Fruit fly (Drosophila melanogaster) whole organism: ENCODE measurements around the gene nuf.

Experiments
- CG8478 ChIP-seq: fragments of >200 bp; optimal IDR thresholded peaks from 2 replicates; lab custom pipeline; 2018; ENCODE audit warnings: inconsistent platforms
- Dll ChIP-seq: fragments of >200 bp; optimal IDR thresholded peaks from 2 replicates; lab custom pipeline; 2017
- EcR ChIP-seq, 2 experiments: fragments of >200 bp; optimal IDR thresholded peaks; 2 replicates each; lab custom pipeline; 2017; ENCODE audit warnings: missing biosample characterization in 2 of 2, missing genetic modification characterization in 2 of 2, missing genetic modification reagents in 2 of 2
- pan ChIP-seq: fragments of >200 bp; optimal IDR thresholded peaks from 2 replicates; lab custom pipeline; 2017
- psq ChIP-seq: fragments of >200 bp; optimal IDR thresholded peaks from 2 replicates; lab custom pipeline; 2017
- usp ChIP-seq: fragments of >200 bp; optimal IDR thresholded peaks from 2 replicates; lab custom pipeline; 2017; ENCODE audit warnings: missing biosample characterization, missing genetic modification characterization, mixed read lengths

Gene nuf

DNA sequence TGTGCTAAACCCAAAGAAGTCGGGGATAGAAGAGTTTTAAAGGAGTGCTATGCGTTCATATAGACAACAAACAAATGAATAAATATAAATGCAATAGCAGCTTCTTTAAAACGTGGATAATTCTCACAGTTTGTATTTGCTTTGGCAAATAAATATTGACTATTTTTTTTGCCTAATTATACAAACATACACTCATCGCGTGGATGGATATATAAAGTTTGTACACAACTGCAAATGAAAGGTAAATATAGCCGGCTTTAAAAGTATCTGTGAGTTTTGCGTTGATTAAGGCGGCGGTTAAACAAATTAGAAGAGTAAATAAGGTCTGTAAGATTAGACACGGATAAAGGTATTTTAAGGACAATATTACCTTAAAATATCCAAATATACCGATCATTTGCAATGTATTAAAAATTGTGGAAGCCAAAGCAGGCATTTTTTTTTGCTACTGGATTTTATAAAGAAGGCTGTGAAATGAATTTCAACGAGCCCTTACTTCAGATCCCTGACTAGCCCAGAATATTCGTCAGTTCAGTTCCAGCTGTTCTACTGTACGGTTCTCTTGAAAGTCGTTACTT is 27.1 kb downstream of the nuf start, which contains the start of gene CG7768:
Gene CG7768 (plus strand): TSS at position 528 of the 578 bp plus-strand sequence.
- TF ChIP-seq CG8478 (lab: Kevin White, UChicago) (no peak), Dll (no peak), EcR (GFP tag; optimal IDR thresholded peaks at IDR 0.05; lab: Kevin White, UChicago) (no peak), pan (lab: Kevin White, UChicago) (no peak), usp (GFP tag; lab: Kevin White, UChicago) (no peak), psq (no peak)

DNA sequence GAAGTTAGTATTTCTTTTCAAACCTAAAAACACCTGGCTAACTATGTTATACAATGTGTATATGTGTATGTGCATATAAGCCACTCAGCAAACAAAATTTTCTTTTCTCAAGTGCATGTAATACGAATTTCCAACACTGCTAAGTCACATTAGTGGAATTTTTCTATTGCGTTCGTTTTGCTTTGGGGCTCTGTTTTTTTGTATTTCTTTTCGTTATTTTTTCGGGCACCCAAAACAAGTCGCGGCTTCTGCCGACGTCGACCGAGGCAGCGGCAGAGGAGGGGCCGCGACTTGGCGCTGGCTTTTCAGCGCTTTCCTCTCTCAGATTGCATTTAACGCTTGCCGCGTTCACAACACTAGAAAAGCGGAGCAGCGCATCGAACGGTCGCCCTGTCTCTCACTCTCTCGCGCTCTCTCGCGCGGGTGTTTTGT is 28.8 kb downstream of the nuf start:
- TF ChIP-seq CG8478 (lab: Kevin White, UChicago) = no peak
- no peak for TF ChIP-seq Dll
- no peak for TF ChIP-seq usp (GFP tag; lab: Kevin White, UChicago)
- TF ChIP-seq pan (lab: Kevin White, UChicago) = no peak
- TF ChIP-seq psq = no peak

DNA sequence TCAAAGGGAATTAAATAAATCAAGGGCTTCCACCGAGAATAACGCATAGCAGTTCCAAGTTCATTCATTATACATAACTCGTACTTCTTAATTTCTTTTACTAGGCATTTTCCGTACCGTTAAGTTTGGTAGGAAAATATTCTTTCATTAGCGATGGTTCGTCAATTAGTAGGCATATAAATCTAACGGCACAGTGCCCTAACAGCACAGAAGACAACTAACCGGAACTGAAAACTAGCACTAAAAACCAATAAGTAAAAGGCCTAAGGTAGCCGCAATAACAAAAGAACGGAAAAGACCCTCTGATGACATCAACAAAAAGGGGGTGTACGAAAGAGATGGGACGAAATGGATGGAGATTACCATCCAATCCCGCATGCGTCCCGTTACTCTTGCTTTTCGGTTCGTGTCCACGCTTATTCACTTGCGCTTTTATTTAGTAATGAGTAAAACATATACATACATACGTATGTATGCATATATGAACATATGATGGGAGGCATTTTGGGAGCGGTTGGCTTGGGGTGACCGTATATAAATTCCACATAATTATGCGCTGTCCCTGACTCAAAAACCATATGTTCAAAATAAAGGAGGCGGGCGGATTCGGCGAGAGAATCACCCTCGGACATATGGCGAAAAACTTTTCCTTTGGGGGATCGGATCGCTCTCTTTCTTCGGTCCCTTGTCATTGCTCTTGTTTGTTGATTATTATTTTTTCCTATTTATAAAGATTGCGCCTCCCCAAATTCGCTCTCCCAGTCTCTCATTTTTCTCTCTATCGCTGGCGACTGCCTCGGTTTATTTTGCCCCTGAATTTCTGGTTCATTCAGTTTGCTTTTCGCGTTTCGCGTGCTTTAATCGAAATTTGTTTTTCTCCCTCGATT is 30.2 kb downstream of the nuf start:
- TF ChIP-seq EcR (GFP tag; optimal IDR thresholded peaks at IDR 0.05; lab: Kevin White, UChicago) (no peak), pan (lab: Kevin White, UChicago) (no peak), psq (no peak), Dll (no peak), usp (GFP tag; lab: Kevin White, UChicago) (no peak), CG8478 (lab: Kevin White, UChicago) (no peak)

DNA sequence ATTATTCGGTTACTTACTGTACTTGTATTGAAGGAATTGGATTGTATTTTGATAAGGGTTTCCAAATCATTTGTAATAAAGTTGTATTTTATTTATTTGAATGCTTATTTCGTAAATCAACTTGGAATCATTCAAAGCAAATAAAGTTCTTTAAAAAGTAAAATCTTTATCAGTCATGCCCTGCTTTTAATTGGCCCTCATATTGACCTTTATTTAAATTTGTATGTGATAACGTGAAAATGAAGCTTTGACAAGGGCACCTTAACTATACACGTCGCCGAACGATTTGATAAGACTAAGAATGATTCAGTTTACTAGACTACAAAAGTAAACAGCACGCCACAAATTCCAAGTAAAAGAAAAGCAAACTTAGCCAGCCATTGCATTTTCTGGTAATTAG is 31.5 kb downstream of the nuf start:
- TF ChIP-seq EcR (GFP tag; optimal IDR thresholded peaks at IDR 0.05; lab: Kevin White, UChicago) (no peak), pan (lab: Kevin White, UChicago) (no peak), psq (no peak), usp (GFP tag; lab: Kevin White, UChicago) (no peak), CG8478 (lab: Kevin White, UChicago) (no peak), Dll (no peak)

DNA sequence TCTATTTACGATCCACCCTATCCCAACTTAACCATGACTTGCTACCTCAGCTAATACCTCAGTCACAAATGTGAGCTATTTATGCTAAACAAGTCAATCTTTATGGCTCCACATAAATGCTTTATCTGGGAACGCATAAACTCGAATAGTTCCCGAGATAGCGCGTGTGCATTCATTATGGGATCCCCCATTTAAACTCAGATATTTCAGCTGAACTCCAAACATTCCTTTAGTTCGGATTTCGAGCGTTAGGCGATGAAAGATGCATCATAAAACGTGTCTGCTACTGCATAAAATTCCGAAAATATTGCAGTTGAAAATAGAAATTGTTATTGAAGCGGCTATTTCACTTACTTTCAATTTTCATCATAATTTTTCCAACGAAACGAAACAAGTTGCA is 32.8 kb downstream of the nuf start:
- TF ChIP-seq usp (GFP tag; lab: Kevin White, UChicago) (no peak), CG8478 (lab: Kevin White, UChicago) (no peak), EcR (GFP tag; optimal IDR thresholded peaks at IDR 0.05; lab: Kevin White, UChicago) (no peak), psq (no peak), Dll (no peak)

DNA sequence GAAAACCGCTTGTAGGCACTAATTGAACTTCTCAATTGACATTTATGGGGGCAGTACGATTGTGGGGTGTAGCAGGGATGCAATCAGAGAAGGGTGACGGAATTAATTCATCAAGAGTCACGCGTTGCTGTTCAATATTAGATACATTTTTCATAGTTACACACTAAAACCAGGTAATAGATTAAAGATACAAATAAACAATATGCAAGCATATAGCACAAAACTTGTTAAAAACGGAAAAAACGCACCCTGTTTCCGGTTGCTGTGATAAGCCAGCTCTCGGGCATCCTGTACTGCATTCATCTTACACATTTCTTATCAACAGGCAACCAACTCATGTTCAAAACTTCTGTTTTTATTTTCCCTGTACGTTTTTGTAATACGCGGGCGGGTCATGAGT is 38.4 kb downstream of the nuf start:
- TF ChIP-seq CG8478 (lab: Kevin White, UChicago) (no peak), Dll (no peak), psq (no peak), pan (lab: Kevin White, UChicago) (no peak)

DNA sequence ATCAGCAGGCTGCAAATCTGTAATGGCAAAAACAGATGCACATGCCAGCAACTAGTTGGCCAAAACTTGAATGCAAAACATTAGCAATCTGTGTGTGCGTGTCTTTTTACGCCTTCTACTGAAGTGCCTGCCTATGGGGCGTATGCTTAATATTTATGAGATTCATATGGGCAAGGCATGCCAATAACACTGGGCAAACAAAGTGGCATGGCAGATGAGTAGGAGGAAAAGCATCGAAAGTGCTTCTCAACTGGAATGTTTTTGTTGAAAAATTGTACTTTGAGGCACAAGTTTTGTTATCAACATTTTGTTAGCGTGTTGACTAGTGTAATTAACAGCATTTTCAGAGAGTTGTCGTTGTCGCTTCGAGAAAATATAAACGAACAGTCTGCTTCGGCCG is 38.8 kb downstream of the nuf start:
- TF ChIP-seq EcR (GFP tag; optimal IDR thresholded peaks at IDR 0.05; lab: Kevin White, UChicago) = no peak

DNA sequence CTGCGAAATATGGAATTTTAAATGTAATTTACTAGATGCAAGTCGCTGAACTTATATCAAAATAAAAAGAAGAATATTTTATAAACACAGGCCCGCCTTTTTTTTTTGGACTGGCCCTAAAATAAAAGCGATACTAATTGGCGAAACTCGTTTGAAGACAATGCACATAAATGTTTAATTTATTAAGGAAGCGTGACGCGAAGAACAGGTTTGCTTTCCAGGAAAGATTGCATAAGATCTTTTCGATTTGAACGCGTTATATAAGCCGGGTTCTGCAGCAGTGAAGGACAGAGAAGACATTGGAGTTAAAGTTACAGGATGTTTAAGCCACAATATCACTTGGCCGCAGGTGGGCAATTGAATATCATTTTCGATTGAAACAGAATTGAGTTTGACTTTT is 42.5 kb downstream of the nuf start, which contains the start of gene CG7924:
Gene CG7924 (plus strand): TSS at position 301 of the 400 bp plus-strand sequence.
- TF ChIP-seq EcR (GFP tag; optimal IDR thresholded peaks at IDR 0.05; lab: Kevin White, UChicago) = no peak
- TF ChIP-seq CG8478 (lab: Kevin White, UChicago) = no peak
- TF ChIP-seq usp (GFP tag; lab: Kevin White, UChicago) = no peak
- no peak for TF ChIP-seq Dll
- no peak for TF ChIP-seq psq
- no peak for TF ChIP-seq pan (lab: Kevin White, UChicago)

DNA sequence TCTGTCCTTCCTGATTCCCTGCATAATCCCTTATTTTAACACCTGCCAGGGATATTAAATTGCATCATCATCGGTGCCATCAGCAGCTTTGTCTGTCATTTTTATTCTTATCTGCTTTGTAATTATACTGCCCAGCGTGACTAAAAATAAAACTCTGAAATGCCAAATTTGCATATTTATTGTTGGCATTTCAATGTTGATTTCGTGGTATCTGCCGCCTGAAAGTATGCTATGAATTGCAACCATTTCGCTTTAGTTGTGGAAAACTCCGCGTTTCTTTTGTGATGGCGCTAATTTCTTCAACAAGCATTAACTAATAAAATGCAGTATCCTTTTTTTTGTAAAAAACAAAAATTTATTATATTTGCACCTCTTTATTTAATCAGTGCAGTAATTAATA is 45.1 kb downstream of the nuf start, which contains the start of gene CG34244:
Gene CG34244 (minus strand): TSS at position 122 of the 400 bp plus-strand sequence.
- TF ChIP-seq EcR (GFP tag; optimal IDR thresholded peaks at IDR 0.05; lab: Kevin White, UChicago) = no peak
- no peak for TF ChIP-seq usp (GFP tag; lab: Kevin White, UChicago)
- TF ChIP-seq Dll = no peak
- no peak for TF ChIP-seq CG8478 (lab: Kevin White, UChicago)
- TF ChIP-seq psq = no peak
- TF ChIP-seq pan (lab: Kevin White, UChicago) = no peak

DNA sequence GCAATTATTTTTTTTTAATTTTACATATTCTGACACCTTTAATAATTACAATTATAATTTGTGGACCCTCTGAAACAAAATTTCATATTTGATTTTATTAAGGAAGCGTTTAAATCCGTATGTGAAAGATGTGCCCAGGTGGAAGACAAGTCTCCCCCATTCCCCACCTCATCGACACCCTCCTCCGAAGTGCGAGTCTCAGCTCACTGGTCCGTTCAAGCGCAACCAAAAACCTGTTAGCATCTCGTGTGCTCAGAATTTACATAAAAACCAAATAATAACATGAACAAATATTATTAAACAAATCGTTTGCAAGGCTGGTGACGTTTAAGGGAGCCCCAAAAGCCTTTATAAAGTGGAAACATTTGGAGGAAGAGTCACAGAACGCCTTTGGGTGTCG is 45.7 kb downstream of the nuf start, which contains the start of gene CG7906:
Gene CG7906 (plus strand): TSS at position 301 of the 400 bp plus-strand sequence.
- TF ChIP-seq EcR (GFP tag; optimal IDR thresholded peaks at IDR 0.05; lab: Kevin White, UChicago) (no peak), CG8478 (lab: Kevin White, UChicago) (no peak), Dll (no peak), usp (GFP tag; lab: Kevin White, UChicago) (no peak), pan (lab: Kevin White, UChicago) (no peak), psq (no peak)

DNA sequence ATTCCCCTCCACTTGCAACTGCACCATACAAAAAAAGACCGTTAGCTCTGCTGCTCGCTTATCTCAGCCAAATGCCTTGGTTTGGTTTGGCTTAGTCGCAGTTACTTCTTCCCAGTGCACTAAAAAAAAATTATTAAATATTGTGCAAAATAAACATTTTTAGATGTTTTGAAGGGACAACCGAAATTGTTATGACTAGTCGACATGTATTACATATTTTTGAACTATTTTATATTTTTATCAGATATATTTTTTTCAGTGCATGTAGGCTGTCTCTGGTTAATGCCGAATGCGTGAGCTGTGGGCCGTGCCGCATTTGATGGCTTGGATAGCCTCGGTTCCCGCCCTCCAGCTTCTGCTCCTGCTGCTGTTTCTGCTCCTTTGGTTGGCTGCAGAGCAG is 48.7 kb downstream of the nuf start:
- TF ChIP-seq Dll (no peak), usp (GFP tag; lab: Kevin White, UChicago) (no peak), psq (no peak), CG8478 (lab: Kevin White, UChicago) (no peak), pan (lab: Kevin White, UChicago) (no peak), EcR (GFP tag; optimal IDR thresholded peaks at IDR 0.05; lab: Kevin White, UChicago) (no peak)

DNA sequence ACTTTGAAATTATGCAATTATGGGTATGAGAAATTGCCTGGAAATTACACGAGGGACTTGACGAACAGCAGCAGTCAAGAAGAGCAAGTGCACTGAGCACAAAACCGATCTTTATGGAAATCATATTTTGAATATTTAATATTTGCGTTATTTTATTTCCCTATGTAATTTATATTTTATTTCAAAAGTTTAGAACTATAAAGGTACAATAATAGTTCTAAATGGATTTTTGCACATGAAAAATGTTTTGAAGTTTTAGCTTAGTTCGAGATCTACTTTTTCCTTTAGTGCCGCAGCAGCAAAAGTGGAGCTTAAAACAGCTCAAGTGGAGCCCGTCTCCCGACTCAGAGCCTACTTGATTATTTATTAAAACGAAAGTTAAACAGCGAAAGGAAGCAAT is 50.4 kb downstream of the nuf start:
- TF ChIP-seq EcR (GFP tag; optimal IDR thresholded peaks at IDR 0.05; lab: Kevin White, UChicago) (no peak), CG8478 (lab: Kevin White, UChicago) (no peak), Dll (no peak), pan (lab: Kevin White, UChicago) (no peak), usp (GFP tag; lab: Kevin White, UChicago) (no peak), psq (no peak)
